Worm (Caenorhabditis elegans) whole organism, L2 larva: ENCODE measurements around the gene Y45G12C.10.

Experiments used
- egl-27 ChIP-seq: sonication (generic microtip); optimal IDR thresholded peaks from 3 replicates; lab custom pipeline; 2017; ENCODE audit warnings: missing biosample characterization, missing genetic modification reagents, missing genetic modification characterization
- elt-3 ChIP-seq: sonication (generic microtip); optimal IDR thresholded peaks from 2 replicates; lab custom pipeline; 2017; ENCODE audit warnings: missing biosample characterization, missing genetic modification characterization
- fos-1 ChIP-seq: fragments of 150-350 bp; optimal IDR thresholded peaks from 2 replicates; lab custom pipeline; 2014; ENCODE audit warnings: missing biosample characterization, missing genetic modification characterization
- unc-62 ChIP-seq: fragments of 150-350 bp; optimal IDR thresholded peaks from 2 replicates; lab custom pipeline; 2014; ENCODE audit warnings: missing biosample characterization, missing genetic modification reagents, missing genetic modification characterization
- zag-1 ChIP-seq: fragments of 150-350 bp; optimal IDR thresholded peaks from 2 replicates; lab custom pipeline; 2014; ENCODE audit warnings: missing biosample characterization, missing genetic modification characterization

ce11 chrV:2573881-2574280, 37.7 kb upstream of the Y45G12C.10 start, which contains the start of gene nhr-290:
- TF ChIP-seq fos-1 (tag; lab: Kevin White, UChicago), result no peak
- TF ChIP-seq zag-1 (tag; lab: Kevin White, UChicago), result no peak
- TF ChIP-seq unc-62 (GFP tag; lab: Kevin White, UChicago), result no peak
- TF ChIP-seq egl-27, result no peak
- TF ChIP-seq elt-3, result no peak
